Worm (Caenorhabditis elegans) whole organism, midembryonic: Measurements from ENCODE around the gene svh-5.

ENCODE experiments used
- T22C8.4 ChIP-seq: fragments of 200-800 bp; sonication (Bioruptor generic); IDR thresholded peaks from 2 replicates; pipeline ENCODE4 v1.3.6; 2022; ENCODE audit warnings: missing genetic modification characterization, missing compliant biosample characterization
- flt-1 ChIP-seq: fragments of 200-800 bp; sonication (Bioruptor generic); IDR thresholded peaks from 2 replicates; pipeline ENCODE4 v1.3.6; 2022; ENCODE audit warnings: missing genetic modification characterization, missing compliant biosample characterization
- klf-2 ChIP-seq: fragments of 200-800 bp; sonication (Bioruptor generic); conservative IDR thresholded peaks from 2 replicates; pipeline ENCODE4 v1.3.6; 2022; ENCODE audit warnings: missing genetic modification reagents, missing genetic modification characterization, missing compliant biosample characterization

DNA sequence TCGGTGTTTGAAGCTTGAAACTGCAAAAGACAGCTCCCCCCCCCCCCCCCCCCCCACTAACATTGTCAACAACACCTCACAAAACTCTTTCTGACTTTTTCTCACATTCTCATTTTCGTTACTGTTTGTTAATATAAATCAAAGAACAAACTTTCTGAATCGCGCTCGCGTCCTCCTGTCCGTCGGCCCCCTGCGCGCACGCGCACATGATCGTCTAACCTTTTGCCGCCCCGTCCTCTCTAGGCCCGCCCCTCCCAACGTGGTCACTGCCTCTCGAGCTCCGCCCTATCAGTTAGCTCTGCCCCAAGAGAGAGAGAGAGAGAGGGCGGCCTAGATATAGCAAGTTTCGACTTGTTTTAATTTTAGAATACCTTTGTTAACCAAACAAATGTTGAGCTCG lies 36.9 kb downstream of the svh-5 start:
- TF ChIP-seq klf-2 (no peak), flt-1 (GFP tag; lab: Robert Waterston, UW) (0 out of 2 replicates have a peak, but pooled peaks have one; percentile 40), T22C8.4 (GFP tag; lab: Robert Waterston, UW) (no peak)
